Worm (Caenorhabditis elegans): ENCODE measurements around the gene K10C8.4.
A peak's percentile ranks its signal among the peaks of the same experiment; 100 is the strongest.

The K10C8.4 gene

DNA sequence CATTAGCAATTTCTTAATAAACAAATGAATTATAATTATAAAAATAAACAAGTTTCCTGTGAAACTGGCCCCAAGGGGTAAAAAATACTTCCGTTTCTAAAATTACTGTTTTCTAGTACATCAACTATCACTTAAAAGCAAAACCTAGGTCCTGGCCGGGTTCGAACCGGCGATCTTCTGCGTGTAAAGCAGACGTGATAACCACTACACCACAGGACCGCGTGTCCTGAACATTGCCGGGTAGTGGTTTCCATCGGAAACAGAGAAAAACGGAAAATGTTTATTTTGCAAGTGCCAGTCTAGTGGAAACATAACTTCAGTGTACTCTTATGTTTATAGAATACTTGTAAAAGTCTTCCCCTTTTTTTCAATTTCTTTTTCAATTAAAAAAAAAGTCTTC is 12.9 kb upstream of the K10C8.4 start (continued):
- TF ChIP-seq lsy-27 (tag; optimal IDR thresholded peaks at IDR 0.05; ENCODE audit: borderline replicate concordance, insufficient read depth): no peak
- TF ChIP-seq tbp1 (GFP tag; optimal IDR thresholded peaks at IDR 0.05): peak; percentile 88
- no peak for TF ChIP-seq sdz-38 (tag; optimal IDR thresholded peaks at IDR 0.05)
- TF ChIP-seq hmg-20 (GFP tag; IDR thresholded peaks at IDR 0.05): no peak
- no peak for TF ChIP-seq K11D2.4 (GFP tag; IDR thresholded peaks at IDR 0.05)
- TF ChIP-seq cebp-1 (GFP tag; IDR thresholded peaks at IDR 0.05): no peak
- TF ChIP-seq cebp-1 (tag; optimal IDR thresholded peaks at IDR 0.05): no peak

DNA sequence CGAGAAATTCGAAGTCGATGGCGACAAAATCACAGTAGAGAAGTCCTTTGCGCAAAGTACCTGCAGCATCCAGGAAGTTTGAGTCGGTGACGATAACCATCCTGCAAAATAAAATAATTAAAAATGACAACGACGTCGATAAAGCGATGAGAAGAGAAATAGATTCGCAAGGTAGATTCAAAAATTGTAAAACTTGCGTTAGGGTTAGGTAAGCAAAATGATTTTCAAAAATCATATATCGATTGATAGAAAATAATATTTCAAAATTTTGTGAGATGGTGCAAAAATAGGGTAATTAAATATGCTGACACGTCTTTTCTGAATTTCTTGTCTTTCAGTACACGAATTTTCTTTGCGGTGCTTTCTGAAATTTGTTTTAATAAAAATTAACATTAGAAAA is 913 bp upstream of the K10C8.4 start, which contains the start of gene parn-1:
Gene parn-1 (minus strand): TSS at position 101 of the 400 bp plus-strand sequence.
- TF ChIP-seq rec-8 (tag; optimal IDR thresholded peaks at IDR 0.05): no peak
- no peak for TF ChIP-seq F57C9.4 (tag; optimal IDR thresholded peaks at IDR 0.05)
- no peak for TF ChIP-seq pbrm-1 (GFP tag; IDR thresholded peaks at IDR 0.05)
- TF ChIP-seq ccch-3 (GFP tag; optimal IDR thresholded peaks at IDR 0.05): no peak
- no peak for TF ChIP-seq mel-28 (tag; optimal IDR thresholded peaks at IDR 0.05; ENCODE audit: borderline replicate concordance)
- no peak for TF ChIP-seq ztf-28 (GFP tag; IDR thresholded peaks at IDR 0.05)
- TF ChIP-seq xnd-1 (tag; optimal IDR thresholded peaks at IDR 0.05): no peak
- TF ChIP-seq egl-44 (GFP tag; IDR thresholded peaks at IDR 0.05): no peak
- TF ChIP-seq ceh-79 (tag; optimal IDR thresholded peaks at IDR 0.05): no peak
- no peak for TF ChIP-seq ztf-3 (GFP tag; optimal IDR thresholded peaks at IDR 0.05)
- no peak for TF ChIP-seq zim-3 (tag; optimal IDR thresholded peaks at IDR 0.05)
- no peak for TF ChIP-seq let-526 (GFP tag; IDR thresholded peaks at IDR 0.05)
- TF ChIP-seq ceh-40 (GFP tag; IDR thresholded peaks at IDR 0.05): no peak
- no peak for TF ChIP-seq mcd-1 (GFP tag; IDR thresholded peaks at IDR 0.05)
- no peak for TF ChIP-seq mxl-1 (tag; optimal IDR thresholded peaks at IDR 0.05)
- TF ChIP-seq hmg-20 (GFP tag; IDR thresholded peaks at IDR 0.05): no peak
- TF ChIP-seq B0035.1 (tag; optimal IDR thresholded peaks at IDR 0.05): no peak
- TF ChIP-seq ekl-4 (GFP tag; IDR thresholded peaks at IDR 0.05): no peak

DNA sequence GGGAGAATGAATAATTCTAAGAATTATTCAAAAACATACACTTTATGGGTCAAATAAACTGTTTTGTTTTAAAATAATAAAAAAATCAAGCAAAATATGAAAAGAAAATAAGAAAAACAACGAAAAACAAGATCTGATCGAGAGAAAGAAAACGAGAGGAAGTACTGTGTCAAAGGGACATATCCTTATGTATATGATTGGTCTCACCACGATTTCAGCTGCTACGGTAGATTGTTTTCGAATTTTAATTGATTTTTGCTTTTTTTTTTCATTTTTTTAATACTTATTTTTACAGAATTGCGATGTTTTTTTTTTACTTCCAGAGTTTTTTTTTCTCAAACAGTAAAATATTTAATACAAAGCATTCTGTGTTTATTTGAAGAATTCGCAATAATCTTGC is 722 bp downstream of the K10C8.4 start:
- peak; percentile 70 for TF ChIP-seq D2030.7 (GFP tag; IDR thresholded peaks at IDR 0.05)
- TF ChIP-seq snpc-3.4 (tag; optimal IDR thresholded peaks at IDR 0.05): peak; percentile 0
- TF ChIP-seq F33H1.4 (GFP tag; IDR thresholded peaks at IDR 0.05): peak; percentile 91
- TF ChIP-seq snpc-1.3 (tag; optimal IDR thresholded peaks at IDR 0.05; ENCODE audit: insufficient read depth): peak; percentile 18
- TF ChIP-seq madf-6 (GFP tag; IDR thresholded peaks at IDR 0.05): peak; percentile 87
- TF ChIP-seq dox-1 (GFP tag; IDR thresholded peaks at IDR 0.05): peak; percentile 40; the same call in 1 of the 2 replicates
- peak; percentile 75 for TF ChIP-seq xnd-1 (tag; optimal IDR thresholded peaks at IDR 0.05)
- no peak for TF ChIP-seq ceh-79 (tag; optimal IDR thresholded peaks at IDR 0.05)
- peak; percentile 35; the same call in 1 of the 2 replicates for TF ChIP-seq ceh-91 (GFP tag; IDR thresholded peaks at IDR 0.05)
- TF ChIP-seq gei-17 (GFP tag; optimal IDR thresholded peaks at IDR 0.05): no peak
- TF ChIP-seq mel-28 (tag; optimal IDR thresholded peaks at IDR 0.05; ENCODE audit: borderline replicate concordance): no peak
- peak; percentile 93 for TF ChIP-seq lsl-1 (GFP tag; optimal IDR thresholded peaks at IDR 0.05)
- TF ChIP-seq madf-8 (GFP tag; conservative IDR thresholded peaks at IDR 0.05): peak; percentile 63

DNA sequence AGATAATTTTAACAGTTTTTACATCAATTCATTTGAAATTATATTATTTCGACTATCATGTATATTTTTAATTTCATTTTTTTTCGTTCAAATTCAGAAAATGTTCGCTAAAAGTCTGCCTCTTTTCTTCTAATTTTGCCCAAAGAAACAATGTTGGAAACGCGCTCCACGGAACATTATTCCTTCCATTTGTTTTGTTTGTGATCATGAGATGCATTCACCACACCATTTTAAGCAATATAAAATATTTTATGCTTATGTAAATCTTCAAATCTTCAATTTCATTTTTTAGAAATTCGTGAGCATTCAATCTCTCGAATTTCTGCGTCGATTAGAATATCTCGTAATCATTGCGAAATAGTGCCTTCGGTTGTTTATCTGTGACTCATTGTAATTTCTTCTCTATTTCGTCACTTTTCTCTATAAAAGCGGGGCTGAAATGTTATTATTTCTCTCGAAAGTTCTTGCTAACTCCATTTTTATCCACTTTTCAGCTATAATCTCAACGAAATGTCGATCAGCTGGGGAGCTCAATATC is 1.4 kb downstream of the K10C8.4 start, which contains the start of gene istr-1:
Gene istr-1 (plus strand): TSS at position 495 of the 538 bp plus-strand sequence.
- TF ChIP-seq attf-5 (GFP tag; optimal IDR thresholded peaks at IDR 0.05) (peak; percentile 44), nhr-179 (tag; optimal IDR thresholded peaks at IDR 0.05) (no peak), cebp-1 (GFP tag; IDR thresholded peaks at IDR 0.05) (peak; percentile 92), cebp-1 (tag; optimal IDR thresholded peaks at IDR 0.05) (peak; percentile 98), mcd-1 (GFP tag; IDR thresholded peaks at IDR 0.05) (0 out of 2 replicates have a peak, but pooled peaks have one; percentile 29), nhr-80 (tag; optimal IDR thresholded peaks at IDR 0.05) (peak; percentile 23)
